Worm (Caenorhabditis elegans) whole organism, L4 larva: Measurements from ENCODE around the gene C56A3.5.

Experiments
- ZK546.5 ChIP-seq, 2 experiments: sonication (generic microtip); optimal IDR thresholded peaks; 2 replicates each; lab custom pipeline; 2017; ENCODE audit warnings: missing biosample characterization in 2 of 2, missing genetic modification characterization in 2 of 2
- ceh-20 ChIP-seq: fragments of 200-800 bp; sonication (Bioruptor generic); IDR thresholded peaks from 2 replicates; pipeline ENCODE4 v1.3.6; 2022; ENCODE audit warnings: missing genetic modification reagents, missing genetic modification characterization, missing compliant biosample characterization
- ceh-62 ChIP-seq: sonication (generic microtip); optimal IDR thresholded peaks from 2 replicates; lab custom pipeline; 2017; ENCODE audit warnings: missing biosample characterization, missing genetic modification characterization
- ceh-82 ChIP-seq: sonication (generic microtip); optimal IDR thresholded peaks from 2 replicates; lab custom pipeline; 2017; ENCODE audit warnings: missing biosample characterization, missing genetic modification characterization
- dpl-1 ChIP-seq: fragments of 150-350 bp; optimal IDR thresholded peaks from 2 replicates; lab custom pipeline; 2014; ENCODE audit warnings: missing biosample characterization, missing genetic modification reagents, missing genetic modification characterization
- mdl-1 ChIP-seq, 2 experiments: fragments of 150-350 bp in 1 of 2; sonication (generic microtip) in 1 of 2; optimal IDR thresholded peaks; 2 replicates each; lab custom pipeline; 2014 to 2017; ENCODE audit warnings: missing biosample characterization in 2 of 2, missing genetic modification characterization in 2 of 2
- snpc-4 ChIP-seq: fragments of 150-350 bp; optimal IDR thresholded peaks from 2 replicates; lab custom pipeline; 2014; ENCODE audit warnings: missing biosample characterization, missing genetic modification characterization

DNA sequence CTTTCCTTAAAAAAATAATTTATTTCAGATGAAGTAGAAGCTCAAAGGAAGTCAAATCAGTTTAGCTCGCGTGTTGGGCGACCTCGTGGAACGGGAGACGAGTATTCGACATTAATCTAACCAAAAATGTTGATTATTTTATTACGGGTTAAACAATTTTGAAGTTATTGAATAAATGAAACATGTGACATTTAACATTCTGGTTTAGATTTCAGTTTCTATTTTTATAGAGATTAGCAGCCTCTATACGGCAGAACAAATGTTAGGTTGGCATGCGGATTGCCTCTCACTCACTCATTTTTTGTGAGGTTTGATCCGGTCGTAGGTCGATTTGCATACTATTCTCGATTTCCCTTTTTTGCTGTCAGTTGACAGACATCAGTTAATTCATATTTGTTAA lies 32.7 kb downstream of the C56A3.5 start, which contains the start of gene F53F4.1:
- TF ChIP-seq mdl-1 (tag; optimal IDR thresholded peaks at IDR 0.05; lab: Kevin White, UChicago) (no peak), ceh-82 (tag; lab: Kevin White, UChicago) (no peak), ZK546.5 (tag; optimal IDR thresholded peaks at IDR 0.05; lab: Kevin White, UChicago) (no peak), dpl-1 (GFP tag; lab: Kevin White, UChicago) (no peak), ceh-20 (no peak), ceh-62 (tag; lab: Kevin White, UChicago) (no peak), snpc-4 (tag; lab: Kevin White, UChicago) (no peak)
